Fruit fly (Drosophila melanogaster) whole organism: ENCODE measurements around the gene CG6144.

Experiments
- CG8478 ChIP-seq: fragments of >200 bp; optimal IDR thresholded peaks from 2 replicates; lab custom pipeline; 2018; ENCODE audit warnings: inconsistent platforms
- Dll ChIP-seq: fragments of >200 bp; optimal IDR thresholded peaks from 2 replicates; lab custom pipeline; 2017
- EcR ChIP-seq, 2 experiments: fragments of >200 bp; optimal IDR thresholded peaks; 2 replicates each; lab custom pipeline; 2017; ENCODE audit warnings: missing biosample characterization in 2 of 2, missing genetic modification characterization in 2 of 2, missing genetic modification reagents in 2 of 2
- pan ChIP-seq: fragments of >200 bp; optimal IDR thresholded peaks from 2 replicates; lab custom pipeline; 2017
- psq ChIP-seq: fragments of >200 bp; optimal IDR thresholded peaks from 2 replicates; lab custom pipeline; 2017
- usp ChIP-seq: fragments of >200 bp; optimal IDR thresholded peaks from 2 replicates; lab custom pipeline; 2017; ENCODE audit warnings: missing biosample characterization, missing genetic modification characterization, mixed read lengths

The CG6144 gene

DNA sequence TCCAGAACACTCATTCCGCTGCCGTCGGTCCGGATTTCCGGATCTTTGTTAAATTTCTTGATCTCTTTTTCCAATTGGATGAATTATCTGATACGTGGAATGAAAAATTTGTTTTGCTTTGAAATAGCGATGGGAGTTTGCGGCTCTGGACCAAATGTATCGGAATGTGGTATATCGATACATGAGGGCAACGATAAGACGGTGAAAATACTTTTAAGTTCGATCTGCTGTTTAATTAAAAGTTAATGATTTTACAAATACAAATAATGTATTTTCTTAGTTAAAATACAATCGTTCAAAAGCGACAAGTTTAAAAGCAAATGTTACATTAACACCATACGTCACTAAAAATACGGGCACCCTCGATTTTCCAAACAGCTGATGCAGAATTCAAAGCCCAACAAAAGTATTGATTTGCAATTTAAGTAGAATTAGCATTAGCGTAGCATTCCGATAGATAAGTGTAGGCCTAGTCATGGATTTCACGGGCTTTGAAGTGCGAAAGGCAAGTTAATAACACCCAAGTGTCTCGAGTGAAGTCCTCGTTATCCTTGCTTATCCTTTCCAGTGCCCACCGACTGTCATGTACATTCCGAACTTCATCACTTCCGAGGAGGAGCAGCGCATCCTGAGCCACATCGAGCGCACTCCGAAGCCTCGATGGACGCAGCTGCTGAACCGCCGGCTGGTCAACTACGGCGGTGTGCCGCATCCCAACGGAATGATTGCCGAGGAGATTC, at the start of gene CG6144, which contains the start of gene Cog4:
CG6144 (plus strand) TSS at position 211 of the 740 bp plus-strand sequence.
Cog4 (minus strand) TSS at position 139 of the 740 bp plus-strand sequence.
- TF ChIP-seq CG8478 (lab: Kevin White, UChicago) (no peak), psq (lab: Kevin White, UChicago) (no peak), EcR (GFP tag; optimal IDR thresholded peaks at IDR 0.05; lab: Kevin White, UChicago) (no peak), Dll (lab: Kevin White, UChicago) (no peak), usp (no peak), pan (no peak)

DNA sequence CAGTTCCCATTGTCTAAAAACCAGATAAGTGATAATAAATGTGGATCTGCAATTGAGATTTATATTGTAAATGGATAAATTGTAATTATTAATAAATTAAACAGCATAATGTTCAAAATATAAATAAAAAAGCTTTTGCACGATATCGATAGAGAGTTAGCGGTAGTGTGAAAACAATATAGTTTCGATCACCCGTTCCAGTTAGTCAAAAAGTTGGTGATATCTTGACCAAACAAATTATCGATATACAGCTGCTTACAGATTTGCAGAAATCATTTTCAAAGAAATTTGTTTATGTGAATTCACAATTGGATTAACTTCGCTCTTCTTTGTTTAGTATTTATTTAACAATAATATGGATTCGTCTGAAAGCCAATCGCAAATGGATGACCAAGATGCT, 49.3 kb upstream of the CG6144 start, which contains the start of gene Nse4:
Nse4 (plus strand) TSS at position 267 of the 400 bp plus-strand sequence.
- TF ChIP-seq Dll (lab: Kevin White, UChicago), result no peak
- TF ChIP-seq usp, result no peak
- TF ChIP-seq psq (lab: Kevin White, UChicago), result no peak
- no peak for TF ChIP-seq EcR (GFP tag; optimal IDR thresholded peaks at IDR 0.05; lab: Kevin White, UChicago)
- TF ChIP-seq pan, result no peak
- no peak for TF ChIP-seq CG8478 (lab: Kevin White, UChicago)

DNA sequence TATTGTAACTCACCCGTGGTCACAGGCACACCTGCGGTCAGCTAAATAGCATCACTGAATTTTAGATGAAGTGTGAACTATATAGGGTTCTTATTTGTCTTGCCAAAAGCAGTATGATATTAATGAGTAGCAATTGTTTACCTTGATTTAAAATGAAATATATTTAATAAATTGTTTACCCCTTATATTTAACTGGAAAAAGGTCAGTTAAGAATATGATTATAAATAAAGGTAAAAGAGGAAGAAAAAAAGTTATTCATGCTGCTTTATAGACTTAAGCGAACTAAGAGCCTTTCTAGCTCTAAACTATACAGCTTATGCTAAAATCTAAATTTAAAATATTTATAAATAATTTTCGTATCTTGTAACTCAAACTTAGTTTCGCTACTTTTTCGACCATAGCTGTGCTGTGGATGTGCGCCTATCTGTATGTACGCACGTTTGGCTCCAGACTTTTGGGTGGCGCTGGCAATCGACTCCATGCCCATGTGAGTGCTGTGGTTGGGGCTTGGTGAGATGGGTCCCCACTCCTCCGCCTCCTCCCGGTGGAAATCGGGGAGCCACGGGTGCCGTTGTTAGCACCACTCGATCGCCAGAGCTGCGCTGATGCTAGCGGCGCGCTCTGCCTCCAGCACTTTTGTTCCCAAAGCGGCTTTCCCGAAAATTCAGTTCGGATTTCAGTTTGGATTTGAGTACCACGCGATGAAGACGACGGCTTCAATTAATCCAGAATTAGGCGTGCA, 46.3 kb upstream of the CG6144 start, which contains the start of gene loh:
loh (plus strand) TSS at position 487 of the 743 bp plus-strand sequence.
- TF ChIP-seq Dll (lab: Kevin White, UChicago), result no peak
- no peak for TF ChIP-seq usp
- no peak for TF ChIP-seq pan
- TF ChIP-seq EcR (GFP tag; optimal IDR thresholded peaks at IDR 0.05; lab: Kevin White, UChicago), result no peak
- TF ChIP-seq CG8478 (lab: Kevin White, UChicago), result no peak
- no peak for TF ChIP-seq psq (lab: Kevin White, UChicago)

DNA sequence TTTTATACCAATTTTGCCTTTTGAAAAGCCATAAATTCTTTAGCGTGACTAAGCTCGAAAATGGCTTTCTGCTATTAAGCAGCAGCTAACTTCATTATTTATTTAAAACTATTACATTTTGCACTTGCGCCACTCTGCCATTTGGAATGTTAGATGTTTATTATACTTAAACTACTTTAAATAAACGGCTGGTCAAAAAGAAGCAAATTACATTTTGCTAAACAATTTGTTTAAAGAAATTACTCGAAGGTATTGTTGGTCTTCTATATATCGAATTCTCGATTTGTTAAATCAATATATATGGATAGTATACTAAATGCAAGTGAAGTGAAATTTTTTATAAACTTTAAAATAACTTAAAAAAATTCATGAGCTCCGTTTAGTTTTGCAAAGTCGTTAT, 36.2 kb upstream of the CG6144 start, which contains the start of gene ppk10:
ppk10 (minus strand) TSS at position 101 of the 400 bp plus-strand sequence.
- TF ChIP-seq CG8478 (lab: Kevin White, UChicago), result no peak

DNA sequence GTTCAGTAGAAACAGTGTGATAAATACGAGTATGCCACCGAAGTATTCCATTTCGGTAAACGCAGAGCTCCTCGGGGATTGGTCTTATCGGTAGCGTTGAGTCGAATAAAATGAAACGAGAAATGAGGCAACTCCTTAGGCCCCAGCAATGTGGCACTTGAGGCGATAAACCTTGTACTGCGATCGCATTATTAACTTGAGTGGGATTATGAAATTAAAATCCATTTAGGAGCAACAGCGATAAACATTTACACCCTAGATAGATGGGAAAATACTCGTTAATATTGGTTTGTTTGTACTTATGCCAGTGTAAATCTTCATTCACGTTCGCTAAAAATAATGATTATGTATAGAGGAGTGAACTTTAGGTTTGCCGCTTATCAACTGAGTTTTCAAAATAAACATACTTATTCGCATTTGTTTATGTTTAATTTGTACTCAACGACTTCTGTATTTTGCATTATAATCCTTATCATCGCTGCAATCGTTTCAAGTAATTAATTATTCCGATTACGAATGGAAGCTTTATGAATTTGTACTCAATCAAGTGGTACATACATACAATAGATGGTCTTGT, 32.5 kb upstream of the CG6144 start:
- no peak for TF ChIP-seq Dll (lab: Kevin White, UChicago)
- no peak for TF ChIP-seq pan
- no peak for TF ChIP-seq usp
- no peak for TF ChIP-seq EcR (GFP tag; optimal IDR thresholded peaks at IDR 0.05; lab: Kevin White, UChicago)
- TF ChIP-seq CG8478 (lab: Kevin White, UChicago), result no peak
- TF ChIP-seq psq (lab: Kevin White, UChicago), result no peak

DNA sequence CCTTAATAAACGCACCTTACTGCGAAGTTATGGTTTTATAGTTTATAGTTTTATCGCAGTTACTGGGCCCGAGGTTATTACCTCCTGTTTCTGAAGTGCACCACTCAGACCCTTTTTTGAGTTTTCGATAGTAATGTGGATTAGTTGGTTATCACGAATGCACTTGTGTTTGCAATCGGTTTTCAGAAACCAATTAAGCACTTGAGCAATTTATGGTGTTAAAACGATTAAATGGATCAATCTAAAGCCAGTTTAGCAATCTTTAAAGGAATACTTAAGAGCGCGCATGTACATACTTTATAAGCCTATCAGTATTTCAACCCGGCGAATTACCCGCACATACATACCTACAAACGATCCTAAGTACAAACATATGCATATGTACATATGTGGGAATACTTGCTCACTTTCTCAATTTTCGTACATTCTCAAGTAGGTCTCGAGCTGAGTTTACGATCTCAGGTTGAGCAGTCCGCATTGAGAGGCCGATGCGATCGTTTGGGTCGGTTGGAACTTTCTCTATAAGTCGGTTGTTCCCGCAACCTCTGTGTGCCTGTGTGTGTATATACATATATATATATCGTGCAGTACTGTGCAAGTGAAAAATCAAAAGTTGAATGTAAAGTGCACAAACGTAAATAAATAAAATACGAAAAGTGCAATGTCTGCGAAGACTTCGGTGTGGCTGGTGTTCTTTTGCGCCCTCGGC, 31.1 kb upstream of the CG6144 start, which contains the start of the genes LManI and LManII:
LManI (minus strand) TSS at position 51 of the 709 bp plus-strand sequence.
LManII (plus strand) TSS at position 468 of the 709 bp plus-strand sequence.
- TF ChIP-seq CG8478 (lab: Kevin White, UChicago) (no peak), usp (no peak), psq (lab: Kevin White, UChicago) (no peak), pan (no peak), EcR (GFP tag; optimal IDR thresholded peaks at IDR 0.05; lab: Kevin White, UChicago) (no peak), Dll (lab: Kevin White, UChicago) (no peak)

DNA sequence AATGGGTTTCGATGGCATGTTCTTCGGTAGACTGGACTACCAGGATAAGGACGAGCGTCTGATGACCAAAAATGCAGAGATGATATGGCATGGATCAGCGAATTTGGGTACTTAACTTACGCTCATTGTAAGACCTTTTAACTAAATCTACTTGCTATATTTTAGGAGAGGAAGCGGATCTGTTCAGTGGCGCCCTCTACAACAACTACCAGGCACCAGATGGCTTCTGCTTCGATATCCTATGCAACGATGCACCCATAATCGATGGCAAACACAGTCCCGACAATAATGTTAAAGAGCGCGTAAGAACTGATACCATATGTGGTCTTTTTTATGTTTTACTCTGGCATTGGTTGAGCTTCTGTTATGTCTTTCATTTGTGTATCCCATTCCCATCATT, 29.5 kb upstream of the CG6144 start:
- TF ChIP-seq pan (no peak), psq (lab: Kevin White, UChicago) (no peak), CG8478 (lab: Kevin White, UChicago) (no peak)

DNA sequence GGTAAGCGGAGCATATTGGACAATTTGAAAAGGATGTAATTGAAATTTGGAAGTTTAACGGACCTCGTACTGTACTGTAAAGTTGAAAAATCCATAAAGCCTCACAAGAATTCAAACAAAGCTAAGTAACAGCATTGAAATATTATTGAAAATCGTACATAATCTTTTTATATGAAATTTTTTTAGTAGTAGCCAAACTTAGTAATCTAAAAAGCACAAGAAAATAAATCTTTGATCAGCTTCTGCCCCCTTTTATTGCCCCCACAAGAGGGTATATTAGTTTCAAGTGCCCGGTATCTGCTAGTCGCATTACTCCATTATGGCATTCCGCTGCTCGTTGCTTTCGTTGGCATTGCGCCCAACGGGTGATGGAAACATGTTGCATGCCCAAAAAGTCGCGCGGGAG, 21.6 kb upstream of the CG6144 start:
- TF ChIP-seq pan (no peak), Dll (lab: Kevin White, UChicago) (no peak), EcR (GFP tag; optimal IDR thresholded peaks at IDR 0.05; lab: Kevin White, UChicago) (no peak), psq (lab: Kevin White, UChicago) (no peak), CG8478 (lab: Kevin White, UChicago) (no peak), usp (no peak)

DNA sequence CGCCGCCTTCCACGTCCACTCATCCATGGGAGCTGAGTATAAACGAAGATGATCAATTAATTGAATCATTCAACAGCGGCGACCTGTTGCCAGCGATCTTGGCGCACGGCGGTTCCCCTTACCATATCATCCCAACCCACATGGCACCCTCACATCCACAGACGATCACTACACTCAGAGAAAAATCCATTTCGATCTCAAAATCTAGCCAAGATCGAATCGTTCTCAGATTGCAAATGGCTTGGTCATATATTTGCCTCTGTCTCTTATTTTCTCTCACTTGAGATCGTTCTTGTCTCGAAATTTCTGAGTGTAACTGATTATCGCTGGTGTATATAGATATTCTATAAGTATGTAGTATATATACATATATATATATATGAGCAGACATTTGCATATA, 20.1 kb upstream of the CG6144 start:
- TF ChIP-seq CG8478 (lab: Kevin White, UChicago), result no peak
- TF ChIP-seq usp, result no peak
- TF ChIP-seq EcR (GFP tag; optimal IDR thresholded peaks at IDR 0.05; lab: Kevin White, UChicago), result no peak
- TF ChIP-seq pan, result no peak
- TF ChIP-seq psq (lab: Kevin White, UChicago), result no peak
- TF ChIP-seq Dll (lab: Kevin White, UChicago), result no peak

DNA sequence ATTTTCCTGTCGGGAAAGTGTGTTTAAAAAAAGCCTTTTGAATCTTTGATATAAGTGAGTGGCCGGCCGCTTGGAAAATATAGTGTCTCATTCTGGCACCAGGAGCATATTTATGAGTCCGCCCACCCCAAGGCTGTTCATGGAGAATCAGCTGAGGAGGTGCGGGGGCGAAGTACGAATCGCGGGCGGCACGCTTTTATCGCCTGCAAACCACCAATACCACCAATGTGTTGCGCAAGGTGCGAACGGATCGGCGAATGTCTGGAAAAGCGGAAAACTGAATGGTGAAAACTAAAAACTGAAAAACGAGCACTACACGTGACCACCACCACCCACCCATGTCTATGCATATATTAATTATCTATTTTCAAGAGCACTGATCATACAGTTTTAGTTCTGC, 19.5 kb upstream of the CG6144 start:
- TF ChIP-seq CG8478 (lab: Kevin White, UChicago) (no peak), usp (no peak), pan (no peak), EcR (GFP tag; optimal IDR thresholded peaks at IDR 0.05; lab: Kevin White, UChicago) (no peak), psq (lab: Kevin White, UChicago) (no peak), Dll (lab: Kevin White, UChicago) (no peak)

DNA sequence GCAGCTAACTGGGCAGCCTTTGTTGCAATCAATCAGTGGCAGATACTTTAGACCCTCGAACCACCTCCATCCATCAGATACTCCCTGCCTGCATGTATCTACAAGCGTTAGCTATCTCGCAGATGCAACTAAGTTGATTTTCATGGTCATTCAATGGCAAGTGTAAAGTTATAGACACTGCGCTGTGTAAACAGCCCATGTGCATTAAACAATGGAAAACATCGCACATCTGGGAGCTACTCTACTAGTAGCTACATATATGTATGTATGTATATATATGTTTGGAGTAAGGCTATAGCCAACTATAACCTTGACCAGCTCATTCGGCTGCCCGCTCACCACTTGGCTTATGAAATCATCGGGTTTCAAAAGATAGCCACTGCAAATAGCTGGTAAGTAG, 18.3 kb upstream of the CG6144 start:
- TF ChIP-seq Dll (lab: Kevin White, UChicago), result no peak
- TF ChIP-seq CG8478 (lab: Kevin White, UChicago), result no peak
- no peak for TF ChIP-seq pan
- TF ChIP-seq usp, result no peak
- no peak for TF ChIP-seq EcR (GFP tag; optimal IDR thresholded peaks at IDR 0.05; lab: Kevin White, UChicago)
- no peak for TF ChIP-seq psq (lab: Kevin White, UChicago)
